Worm (Caenorhabditis elegans) whole organism, L1 larva: Measurements from ENCODE around the gene T19C3.2.

ENCODE experiments used
- C16A3.4 ChIP-seq: fragments of 150-350 bp; optimal IDR thresholded peaks from 2 replicates; lab custom pipeline; 2014; ENCODE audit warnings: missing biosample characterization, missing genetic modification characterization
- Y116A8C.19 ChIP-seq: sonication (generic microtip); optimal IDR thresholded peaks from 2 replicates; lab custom pipeline; 2016; ENCODE audit warnings: missing compliant biosample characterization, missing genetic modification characterization, borderline replicate concordance
- aly-2 ChIP-seq: fragments of 150-350 bp; optimal IDR thresholded peaks from 2 replicates; lab custom pipeline; 2014; ENCODE audit warnings: missing biosample characterization, missing genetic modification characterization
- blmp-1 ChIP-seq: fragments of 150-350 bp; optimal IDR thresholded peaks from 2 replicates; lab custom pipeline; 2014; ENCODE audit warnings: missing biosample characterization, missing genetic modification characterization
- ceh-82 ChIP-seq, 3 experiments: fragments of 150-350 bp in 1 of 3; sonication (generic microtip) in 2 of 3; optimal IDR thresholded peaks; 2 replicates each; lab custom pipeline; 2014 to 2017; ENCODE audit warnings: missing biosample characterization in 3 of 3, missing genetic modification characterization in 3 of 3
- ceh-88 ChIP-seq: fragments of 200-800 bp; sonication (Bioruptor generic); IDR thresholded peaks from 2 replicates; pipeline ENCODE4 v1.3.6; 2022; ENCODE audit warnings: missing genetic modification characterization, missing compliant biosample characterization
- efl-1 ChIP-seq, 4 experiments: fragments of 150-350 bp; optimal IDR thresholded peaks in 3 of 4; peaks in 1 of 4; 1 replicate in 1 of 4; 2 replicates in 3 of 4; lab custom pipeline; 2014; ENCODE audit warnings: missing biosample characterization in 2 of 4, missing genetic modification characterization in 2 of 4, missing genetic modification reagents in 2 of 4
- egl-27 ChIP-seq, 2 experiments: fragments of 150-350 bp in 1 of 2; sonication (generic microtip); optimal IDR thresholded peaks; 3 replicates each; lab custom pipeline; 2017 to 2018; ENCODE audit warnings: missing biosample characterization in 2 of 2, missing genetic modification characterization in 2 of 2, missing genetic modification reagents in 2 of 2
- elt-3 ChIP-seq, 6 experiments: fragments of 150-350 bp in 1 of 6; sonication (generic microtip); optimal IDR thresholded peaks; 2 replicates each; lab custom pipeline; 2017 to 2018; ENCODE audit warnings: missing biosample characterization in 6 of 6, missing genetic modification characterization in 6 of 6, inconsistent platforms in 1 of 6
- fos-1 ChIP-seq: fragments of 150-350 bp; optimal IDR thresholded peaks from 2 replicates; lab custom pipeline; 2014; ENCODE audit warnings: missing biosample characterization, missing genetic modification characterization
- grh-1 ChIP-seq: fragments of 200-800 bp; sonication (Bioruptor generic); IDR thresholded peaks from 2 replicates; pipeline ENCODE4 v1.3.6; 2022; ENCODE audit warnings: missing genetic modification reagents, missing genetic modification characterization, missing compliant biosample characterization
- irx-1 ChIP-seq: sonication (generic microtip); optimal IDR thresholded peaks from 2 replicates; lab custom pipeline; 2016; ENCODE audit warnings: missing genetic modification characterization, missing compliant biosample characterization
- lin-13 ChIP-seq: fragments of 150-350 bp; optimal IDR thresholded peaks from 2 replicates; lab custom pipeline; 2014; ENCODE audit warnings: missing biosample characterization, missing genetic modification reagents, missing genetic modification characterization
- lin-14 ChIP-seq: fragments of 200-800 bp; sonication (Bioruptor generic); optimal IDR thresholded peaks from 2 replicates; lab custom pipeline; 2018; ENCODE audit warnings: mild to moderate bottlenecking, missing genetic modification characterization, moderate library complexity, missing compliant biosample characterization
- lin-35 ChIP-seq, 2 experiments: fragments of 150-350 bp; optimal IDR thresholded peaks; 2 replicates each; lab custom pipeline; 2014; ENCODE audit warnings: missing biosample characterization in 2 of 2, missing genetic modification characterization in 2 of 2, missing genetic modification reagents in 2 of 2
- lir-3 ChIP-seq: sonication (generic microtip); optimal IDR thresholded peaks from 2 replicates; lab custom pipeline; 2016; ENCODE audit warnings: mild to moderate bottlenecking, missing genetic modification characterization, moderate library complexity, missing compliant biosample characterization; ENCODE audit not compliant: poor library complexity
- lsy-2 ChIP-seq, 2 experiments: fragments of 150-350 bp; optimal IDR thresholded peaks; 2 replicates each; lab custom pipeline; 2014; ENCODE audit warnings: missing biosample characterization in 2 of 2, missing genetic modification characterization in 2 of 2
- mab-9 ChIP-seq: fragments of 200-800 bp; sonication (Bioruptor generic); IDR thresholded peaks from 2 replicates; pipeline ENCODE4 v1.3.6; 2022; ENCODE audit warnings: missing genetic modification reagents, missing genetic modification characterization, missing compliant biosample characterization
- mef-2 ChIP-seq: fragments of 150-350 bp; optimal IDR thresholded peaks from 2 replicates; lab custom pipeline; 2014; ENCODE audit warnings: missing biosample characterization, missing genetic modification characterization
- mep-1 ChIP-seq: fragments of 150-350 bp; optimal IDR thresholded peaks from 2 replicates; lab custom pipeline; 2014; ENCODE audit warnings: missing biosample characterization, missing genetic modification characterization
- nhr-20 ChIP-seq: sonication (generic microtip); optimal IDR thresholded peaks from 2 replicates; lab custom pipeline; 2016; ENCODE audit warnings: mild to moderate bottlenecking, missing genetic modification characterization, missing compliant biosample characterization
- nhr-47 ChIP-seq: sonication (generic microtip); optimal IDR thresholded peaks from 2 replicates; lab custom pipeline; 2016; ENCODE audit warnings: mild to moderate bottlenecking, missing genetic modification characterization, moderate library complexity, missing compliant biosample characterization
- nhr-71 ChIP-seq: sonication (generic microtip); optimal IDR thresholded peaks from 2 replicates; lab custom pipeline; 2016; ENCODE audit warnings: mild to moderate bottlenecking, missing genetic modification characterization, moderate library complexity, missing compliant biosample characterization
- nhr-76 ChIP-seq: sonication (generic microtip); optimal IDR thresholded peaks from 2 replicates; lab custom pipeline; 2017; ENCODE audit warnings: missing biosample characterization, missing genetic modification characterization
- nhr-77 ChIP-seq: fragments of 150-350 bp; optimal IDR thresholded peaks from 2 replicates; lab custom pipeline; 2014; ENCODE audit warnings: missing biosample characterization, missing genetic modification characterization
- nhr-85 ChIP-seq: sonication (generic microtip); peaks from one replicate; lab custom pipeline; 2016; ENCODE audit warnings: missing genetic modification characterization, inconsistent platforms, missing compliant biosample characterization
- nhr-90 ChIP-seq: sonication (generic microtip); optimal IDR thresholded peaks from 2 replicates; lab custom pipeline; 2016; ENCODE audit warnings: mild to moderate bottlenecking, missing genetic modification characterization, missing compliant biosample characterization; ENCODE audit not compliant: poor library complexity
- pag-3 ChIP-seq: sonication (generic microtip); optimal IDR thresholded peaks from 2 replicates; lab custom pipeline; 2017; ENCODE audit warnings: missing genetic modification characterization, mild to moderate bottlenecking, missing compliant biosample characterization, antibody characterized with exemption, borderline replicate concordance; ENCODE audit not compliant: insufficient read depth
- skn-1 ChIP-seq: fragments of 150-350 bp; optimal IDR thresholded peaks from 2 replicates; lab custom pipeline; 2014; ENCODE audit warnings: missing biosample characterization, missing genetic modification characterization
- snu-23 ChIP-seq: sonication (generic microtip); optimal IDR thresholded peaks from 2 replicates; lab custom pipeline; 2016; ENCODE audit warnings: missing genetic modification characterization, missing compliant biosample characterization
- sox-4 ChIP-seq: sonication (generic microtip); optimal IDR thresholded peaks from 2 replicates; lab custom pipeline; 2016; ENCODE audit warnings: missing genetic modification characterization, missing compliant biosample characterization
- swsn-7 ChIP-seq: sonication (generic microtip); optimal IDR thresholded peaks from 2 replicates; lab custom pipeline; 2016; ENCODE audit warnings: missing genetic modification characterization, missing compliant biosample characterization
- tbx-2 ChIP-seq: sonication (generic microtip); optimal IDR thresholded peaks from 2 replicates; lab custom pipeline; 2016; ENCODE audit warnings: missing genetic modification characterization, missing compliant biosample characterization
- unc-30 ChIP-seq: sonication (generic microtip); optimal IDR thresholded peaks from 2 replicates; lab custom pipeline; 2017; ENCODE audit warnings: missing biosample characterization, missing genetic modification characterization
- unc-86 ChIP-seq: sonication (generic microtip); optimal IDR thresholded peaks from 2 replicates; lab custom pipeline; 2016; ENCODE audit warnings: missing genetic modification characterization, missing compliant biosample characterization
- vab-15 ChIP-seq: sonication (generic microtip); optimal IDR thresholded peaks from 2 replicates; lab custom pipeline; 2017; ENCODE audit warnings: missing genotype, mild to moderate bottlenecking, missing genetic modification characterization, missing compliant biosample characterization
- ztf-4 ChIP-seq: fragments of 150-350 bp; optimal IDR thresholded peaks from 2 replicates; lab custom pipeline; 2014; ENCODE audit warnings: missing biosample characterization, missing genetic modification characterization

T19C3.2 gene

DNA sequence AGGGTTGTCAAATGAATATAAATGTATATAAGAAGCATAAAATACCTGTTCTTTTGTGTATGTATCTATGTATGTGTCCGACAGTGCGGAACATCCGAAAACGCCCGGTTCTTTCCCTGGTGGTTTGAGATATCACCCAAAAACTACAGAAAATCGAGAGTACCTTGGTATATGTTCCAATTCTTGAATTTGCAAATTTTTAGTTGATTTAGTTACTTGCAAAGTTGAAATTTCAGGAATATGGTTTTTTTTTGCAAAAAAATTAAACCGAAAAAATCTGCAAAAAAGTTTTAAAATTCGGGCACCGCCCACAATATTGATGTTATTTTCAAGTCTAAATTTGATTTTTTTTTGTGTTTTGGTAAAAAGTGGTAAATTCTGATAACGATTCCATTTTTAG lies at the start of gene T19C3.2:
Gene T19C3.2 (minus strand): TSS at position 101 of the 400 bp plus-strand sequence.
- TF ChIP-seq tbx-2 (tag; lab: Kevin White, UChicago): no peak
- TF ChIP-seq ztf-4: no peak
- TF ChIP-seq aly-2 (tag; lab: Kevin White, UChicago): no peak
- no peak for TF ChIP-seq nhr-77
- no peak for TF ChIP-seq mef-2 (tag; lab: Kevin White, UChicago)
- TF ChIP-seq irx-1 (tag; lab: Kevin White, UChicago): no peak
- no peak for TF ChIP-seq lin-13
- TF ChIP-seq lin-35 (GFP tag; optimal IDR thresholded peaks at IDR 0.05; lab: Kevin White, UChicago): no peak
- no peak for TF ChIP-seq elt-3 (tag; optimal IDR thresholded peaks at IDR 0.05; lab: Kevin White, UChicago)

DNA sequence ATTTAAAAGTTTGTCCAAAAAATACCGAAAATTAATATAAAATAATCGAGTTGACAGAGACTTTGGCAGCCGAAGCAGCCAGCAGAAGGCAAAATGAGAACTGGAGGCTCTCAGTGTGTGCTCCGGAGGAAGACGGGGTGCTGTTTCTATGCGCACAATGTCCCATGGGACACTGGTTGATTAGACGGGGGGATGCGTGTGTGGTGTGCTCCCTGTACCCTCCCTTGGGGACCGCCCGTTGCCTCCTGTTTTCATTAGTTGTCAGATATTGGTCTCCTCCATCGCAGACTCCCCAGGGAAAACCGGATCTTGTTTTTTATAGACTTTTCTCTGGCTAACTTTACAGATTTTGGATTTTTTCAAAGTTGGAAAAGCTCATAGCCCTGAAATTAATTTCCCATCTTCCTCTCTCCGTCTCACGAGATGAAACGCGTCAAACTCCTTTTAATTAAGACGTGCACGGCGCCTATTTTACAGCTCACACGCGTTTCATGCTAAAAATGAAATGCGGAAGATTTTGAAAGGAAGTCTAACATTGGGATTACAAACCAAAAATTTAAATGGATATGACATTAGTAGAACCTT lies 47.9 kb upstream of the T19C3.2 start, which contains the start of gene C09F5.3:
Gene C09F5.3 (minus strand): TSS at position 94 of the 585 bp plus-strand sequence.
- no peak for TF ChIP-seq unc-86 (tag; lab: Kevin White, UChicago)
- no peak for TF ChIP-seq swsn-7 (tag; lab: Kevin White, UChicago)
- TF ChIP-seq lir-3 (tag; lab: Kevin White, UChicago): no peak
- no peak for TF ChIP-seq nhr-85 (tag; lab: Kevin White, UChicago)
- TF ChIP-seq mab-9 (GFP tag; lab: Robert Waterston, UW): no peak
- TF ChIP-seq mep-1 (tag; lab: Kevin White, UChicago): no peak
- TF ChIP-seq vab-15 (tag; lab: Kevin White, UChicago): no peak
- no peak for TF ChIP-seq Y116A8C.19 (tag; lab: Kevin White, UChicago)
- no peak for TF ChIP-seq fos-1 (tag; lab: Kevin White, UChicago)
- TF ChIP-seq skn-1: no peak
- no peak for TF ChIP-seq egl-27 (tag; optimal IDR thresholded peaks at IDR 0.05; lab: Kevin White, UChicago)
- no peak for TF ChIP-seq ztf-4
- TF ChIP-seq sox-4 (tag; lab: Kevin White, UChicago): no peak

DNA sequence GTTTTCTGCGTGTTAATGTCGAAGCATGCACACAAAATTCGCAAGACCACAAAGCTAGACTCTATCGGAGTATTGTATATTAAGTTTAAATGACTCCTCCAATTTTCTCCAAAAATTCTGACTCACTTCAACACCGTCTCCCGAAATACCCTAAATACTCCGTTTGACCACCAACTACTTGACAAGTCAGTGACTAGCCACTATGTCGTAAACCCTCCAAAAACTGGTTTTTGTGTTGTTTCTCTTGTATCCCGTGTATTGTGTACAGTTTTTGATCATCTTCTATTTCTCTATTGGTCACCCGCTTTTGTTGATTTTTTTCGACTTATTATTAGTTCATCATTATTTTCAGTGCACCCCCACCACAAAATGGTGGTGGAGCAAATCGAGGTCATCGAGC lies 41.0 kb upstream of the T19C3.2 start, which contains the start of gene C09F5.1:
Gene C09F5.1 (plus strand): TSS at position 353 of the 400 bp plus-strand sequence.
- TF ChIP-seq pag-3 (tag; lab: Kevin White, UChicago) (no peak), ceh-88 (GFP tag; lab: Robert Waterston, UW) (no peak), lsy-2 (tag; optimal IDR thresholded peaks at IDR 0.05; lab: Kevin White, UChicago) (peak in 1 of 2 experiments; percentile 16), lin-35 (GFP tag; optimal IDR thresholded peaks at IDR 0.05; lab: Kevin White, UChicago) (peak in 1 of 2 experiments; percentile 37), blmp-1 (tag; lab: Kevin White, UChicago) (peak; percentile 66), ceh-82 (tag; optimal IDR thresholded peaks at IDR 0.05; lab: Kevin White, UChicago) (no peak), efl-1 (optimal IDR thresholded peaks at IDR 0.05; lab: Kevin White, UChicago) (no peak), efl-1 (GFP tag; optimal IDR thresholded peaks at IDR 0.05 in 1 of 2; lab: Kevin White, UChicago) (peak in 1 of 2 experiments; percentile 45), lin-14 (GFP tag; lab: Kevin White, UChicago) (peak; percentile 62), nhr-47 (tag; lab: Kevin White, UChicago) (peak; percentile 1), grh-1 (GFP tag; lab: Robert Waterston, UW) (peak; percentile 81), nhr-90 (tag; lab: Kevin White, UChicago) (peak; percentile 16), elt-3 (tag; optimal IDR thresholded peaks at IDR 0.05; lab: Kevin White, UChicago) (peak in 2 of 6 experiments; percentile 34 to 35), snu-23 (peak; percentile 52), Y116A8C.19 (tag; lab: Kevin White, UChicago) (no peak), unc-30 (tag; lab: Kevin White, UChicago) (no peak), nhr-76 (tag; lab: Kevin White, UChicago) (no peak), nhr-85 (tag; lab: Kevin White, UChicago) (peak; percentile 60), C16A3.4 (peak; percentile 24), nhr-71 (tag; lab: Kevin White, UChicago) (peak; percentile 15), nhr-20 (peak; percentile 18)
- TF ChIP-seq, all 84 proteins: peak for 14
